Worm (Caenorhabditis elegans) whole organism, L2 larva: ENCODE measurements around the gene tram-1.

Experiments used
- F13H6.1 ChIP-seq: sonication (generic microtip); optimal IDR thresholded peaks from 2 replicates; lab custom pipeline; 2016; ENCODE audit warnings: missing genetic modification characterization, missing compliant biosample characterization
- ama-1 ChIP-seq: fragments of 150-350 bp; optimal IDR thresholded peaks from 2 replicates; lab custom pipeline; 2018; ENCODE audit warnings: inconsistent platforms
- ceh-82 ChIP-seq: fragments of 150-350 bp; optimal IDR thresholded peaks from 2 replicates; lab custom pipeline; 2014; ENCODE audit warnings: missing biosample characterization, missing genetic modification characterization
- egl-27 ChIP-seq: sonication (generic microtip); optimal IDR thresholded peaks from 3 replicates; lab custom pipeline; 2017; ENCODE audit warnings: missing biosample characterization, missing genetic modification reagents, missing genetic modification characterization
- mdl-1 ChIP-seq, 2 experiments: fragments of 150-350 bp in 1 of 2; sonication (generic microtip) in 1 of 2; optimal IDR thresholded peaks; 2 replicates each; lab custom pipeline; 2017; ENCODE audit warnings: missing biosample characterization in 2 of 2, missing genetic modification characterization in 2 of 2
- nhr-11 ChIP-seq: fragments of 150-350 bp; optimal IDR thresholded peaks from 2 replicates; lab custom pipeline; 2014; ENCODE audit warnings: missing biosample characterization, missing genetic modification characterization
- nhr-12 ChIP-seq: fragments of 150-350 bp; optimal IDR thresholded peaks from 2 replicates; lab custom pipeline; 2014; ENCODE audit warnings: missing biosample characterization, missing genetic modification characterization
- nhr-25 ChIP-seq: fragments of 150-350 bp; sonication (generic microtip); optimal IDR thresholded peaks from 3 replicates; lab custom pipeline; 2014; ENCODE audit warnings: missing biosample characterization, missing genetic modification characterization
- peb-1 ChIP-seq: fragments of 150-350 bp; optimal IDR thresholded peaks from 2 replicates; lab custom pipeline; 2014; ENCODE audit warnings: missing biosample characterization, missing genetic modification characterization
- unc-62 ChIP-seq: fragments of 150-350 bp; optimal IDR thresholded peaks from 2 replicates; lab custom pipeline; 2014; ENCODE audit warnings: missing biosample characterization, missing genetic modification reagents, missing genetic modification characterization
- zag-1 ChIP-seq: fragments of 150-350 bp; optimal IDR thresholded peaks from 2 replicates; lab custom pipeline; 2014; ENCODE audit warnings: missing biosample characterization, missing genetic modification characterization

- TF ChIP-seq ceh-82 (tag; lab: Kevin White, UChicago): no peak
- TF ChIP-seq F13H6.1 (tag; lab: Kevin White, UChicago): no peak
- no peak for TF ChIP-seq unc-62 (GFP tag; lab: Kevin White, UChicago)
- TF ChIP-seq peb-1 (tag; lab: Kevin White, UChicago): no peak
- no peak for TF ChIP-seq ama-1 (lab: Kevin White, UChicago)
- no peak for TF ChIP-seq egl-27 (tag; lab: Kevin White, UChicago)
- no peak for TF ChIP-seq zag-1
- TF ChIP-seq nhr-25 (tag; lab: Kevin White, UChicago): no peak
- no peak for TF ChIP-seq mdl-1 (tag; optimal IDR thresholded peaks at IDR 0.05; lab: Kevin White, UChicago)
- TF ChIP-seq nhr-11 (tag; lab: Kevin White, UChicago): no peak
- TF ChIP-seq nhr-12: no peak
Observed at ce11 chrIV:10191498-10191897, 29.6 kb downstream of the tram-1 start.
